Worm (Caenorhabditis elegans): ENCODE results near the gene lgg-1.

DNA sequence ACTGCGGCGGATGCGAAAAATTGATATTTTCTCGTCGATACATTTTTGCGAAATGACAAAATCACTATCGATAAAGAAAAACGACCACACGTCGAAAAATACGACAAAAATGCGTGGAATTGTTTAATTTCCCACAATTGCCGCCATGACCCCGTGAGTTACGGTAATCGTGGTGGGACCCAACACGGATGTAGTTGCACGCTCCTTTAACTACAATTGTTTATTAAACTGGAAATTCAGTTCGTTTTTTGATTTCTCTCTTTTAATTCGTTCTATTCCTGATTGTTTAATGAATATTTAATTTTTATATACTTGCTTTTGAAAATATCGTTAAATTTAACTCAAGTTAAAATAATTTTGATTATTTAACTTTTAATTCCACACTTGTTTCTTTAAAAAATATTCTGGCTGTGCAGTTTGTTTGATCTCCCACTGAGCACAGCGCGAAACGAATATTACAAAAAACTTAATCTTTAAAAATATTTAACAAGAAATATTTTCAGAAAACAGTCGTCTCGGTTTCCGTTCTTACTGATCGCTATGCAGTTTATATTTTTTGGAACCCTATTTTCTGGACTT is 17.8 kb upstream of the lgg-1 start, which contains the start of the genes ani-2 and clec-88:
- no peak for TF ChIP-seq nhr-25 (tag; optimal IDR thresholded peaks at IDR 0.05)
- TF ChIP-seq peb-1 (tag; optimal IDR thresholded peaks at IDR 0.05), result no peak
- no peak for TF ChIP-seq ceh-16 (tag; optimal IDR thresholded peaks at IDR 0.05)
- no peak for TF ChIP-seq lsy-2 (tag; optimal IDR thresholded peaks at IDR 0.05)
- TF ChIP-seq elt-3 (tag; optimal IDR thresholded peaks at IDR 0.05), result no peak
- no peak for TF ChIP-seq ZK546.5 (tag; optimal IDR thresholded peaks at IDR 0.05)
- TF ChIP-seq ztf-11 (tag; optimal IDR thresholded peaks at IDR 0.05), result no peak
- no peak for TF ChIP-seq unc-62 (GFP tag; optimal IDR thresholded peaks at IDR 0.05)

All from whole organism, L2 larva.